Worm (Caenorhabditis elegans): Measurements from ENCODE around the gene sqd-1.
A peak's percentile ranks its signal among the peaks of the same experiment; 100 is the strongest.
"Not testable (repeated sequence)": the region's sequence is repeated elsewhere in the genome, so short reads cannot be mapped to it uniquely, and the experiment has no call there.

sqd-1 gene

ce11 chrIV:6299523-6299922 lies 24.5 kb upstream of the sqd-1 start:
- peak in 1 of 2 experiments; percentile 96 for TF ChIP-seq unc-62 (GFP tag; optimal IDR thresholded peaks at IDR 0.05 in 1 of 2)
- no peak for TF ChIP-seq unc-62 (tag; optimal IDR thresholded peaks at IDR 0.05)
- TF ChIP-seq dmd-9 (GFP tag; IDR thresholded peaks at IDR 0.05): no peak
- no peak for TF ChIP-seq zip-11 (GFP tag; IDR thresholded peaks at IDR 0.05)
- no peak for TF ChIP-seq nhr-10 (tag; optimal IDR thresholded peaks at IDR 0.05)
- TF ChIP-seq unc-130 (GFP tag; optimal IDR thresholded peaks at IDR 0.05): no peak

DNA sequence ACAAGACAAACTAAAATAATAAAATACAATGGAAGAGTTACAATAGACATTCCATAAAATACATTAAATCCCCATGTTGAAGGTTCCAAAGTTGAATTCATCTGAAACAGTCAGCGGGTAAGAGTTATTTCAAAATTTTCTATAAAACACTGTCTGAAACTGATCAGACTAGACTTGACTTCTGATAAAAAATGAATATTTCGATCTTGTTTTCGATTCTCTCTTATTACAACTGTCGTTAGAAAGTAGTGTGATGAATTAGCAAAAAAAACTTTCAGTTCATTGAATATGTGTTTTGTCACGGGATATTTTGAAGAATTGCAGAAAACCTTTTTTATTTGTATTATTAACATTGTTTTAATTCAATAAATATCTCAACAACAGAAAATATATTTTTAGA lies 22.2 kb upstream of the sqd-1 start, which contains the start of gene srv-26:
Gene srv-26 (minus strand): TSS at position 101 of the 400 bp plus-strand sequence.
- TF ChIP-seq pqm-1 (tag; optimal IDR thresholded peaks at IDR 0.05) (no peak), nhr-48 (tag; optimal IDR thresholded peaks at IDR 0.05) (no peak), saeg-2 (GFP tag; IDR thresholded peaks at IDR 0.05) (no peak), daf-19 (GFP tag; conservative IDR thresholded peaks at IDR 0.05) (no peak), lin-13 (GFP tag; optimal IDR thresholded peaks at IDR 0.05) (no peak), set-16 (GFP tag; IDR thresholded peaks at IDR 0.05) (no peak), nhr-25 (tag; optimal IDR thresholded peaks at IDR 0.05; ENCODE audit: borderline replicate concordance, insufficient read depth) (no peak), sdz-12 (GFP tag; optimal IDR thresholded peaks at IDR 0.05) (no peak), tag-97 (GFP tag; IDR thresholded peaks at IDR 0.05) (no peak), dmd-9 (GFP tag; IDR thresholded peaks at IDR 0.05) (no peak), tra-1 (GFP tag; IDR thresholded peaks at IDR 0.05) (no peak), nhr-41 (GFP tag; IDR thresholded peaks at IDR 0.05) (no peak)

ce11 chrIV:6303642-6304041 lies 20.3 kb upstream of the sqd-1 start, which contains the start of gene srv-25:
Gene srv-25, minus strand, starts transcription at chrIV:6303742.
- no peak for TF ChIP-seq F49E8.2 (tag; optimal IDR thresholded peaks at IDR 0.05; ENCODE audit: borderline replicate concordance)
- no peak for TF ChIP-seq hmg-1.1 (GFP tag; IDR thresholded peaks at IDR 0.05)
- no peak for TF ChIP-seq ceh-32 (tag; optimal IDR thresholded peaks at IDR 0.05; ENCODE audit: poor library complexity)
- no peak for TF ChIP-seq hlh-11 (tag; optimal IDR thresholded peaks at IDR 0.05)
- TF ChIP-seq Y105C5A.15 (GFP tag; IDR thresholded peaks at IDR 0.05): no peak
- no peak for TF ChIP-seq ceh-28 (tag; optimal IDR thresholded peaks at IDR 0.05)
- no peak for TF ChIP-seq nhr-102 (tag; optimal IDR thresholded peaks at IDR 0.05)

DNA sequence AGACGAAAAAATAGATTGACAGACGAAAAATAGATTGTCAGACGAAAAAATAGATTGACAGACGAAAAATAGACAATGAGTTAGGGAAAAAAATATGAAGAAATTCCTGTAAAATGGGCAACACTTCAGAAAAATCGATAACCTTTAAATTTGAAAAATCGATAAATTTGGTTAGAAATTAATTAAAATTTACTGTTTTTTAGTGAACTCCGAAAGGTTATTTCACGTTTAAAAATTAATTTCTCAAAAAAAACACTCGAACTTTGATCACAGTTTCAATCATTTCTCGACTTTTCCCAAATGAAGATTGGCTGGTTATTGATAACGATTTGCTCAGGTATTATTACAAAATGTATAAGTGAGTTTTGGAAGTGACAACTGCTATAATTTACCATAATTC lies 16.5 kb upstream of the sqd-1 start, which contains the start of gene csp-2:
Gene csp-2 (plus strand): TSS at position 301 of the 400 bp plus-strand sequence.
- peak; percentile 23 for TF ChIP-seq ceh-28 (tag; optimal IDR thresholded peaks at IDR 0.05)
- TF ChIP-seq dmd-6 (GFP tag; IDR thresholded peaks at IDR 0.05): no peak

DNA sequence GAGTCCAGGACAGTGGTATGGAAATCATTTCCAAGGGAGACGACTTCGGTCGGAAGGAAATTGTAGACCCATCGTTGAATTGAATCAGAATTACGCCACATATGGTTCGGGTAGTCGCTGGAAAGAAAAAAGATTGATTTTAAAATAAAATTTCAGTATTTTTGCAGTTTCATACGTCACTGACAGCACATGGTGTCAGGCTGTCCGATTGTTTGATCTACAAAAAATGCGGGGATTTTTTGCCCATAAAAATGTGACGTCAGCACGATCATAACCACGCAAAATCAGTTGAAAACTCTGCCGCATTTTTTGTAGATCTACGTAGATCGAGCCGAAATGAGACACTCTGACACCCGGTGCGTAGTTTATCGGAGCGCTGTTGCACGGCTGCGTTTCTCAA lies 6.6 kb upstream of the sqd-1 start, which contains the start of gene Y73B6BL.12:
Gene Y73B6BL.12 (minus strand): TSS at position 101 of the 400 bp plus-strand sequence.
- not testable (repeated sequence) for TF ChIP-seq unc-62 (GFP tag; optimal IDR thresholded peaks at IDR 0.05 in 1 of 2); unc-62 (tag; optimal IDR thresholded peaks at IDR 0.05); F10B5.3 (tag; optimal IDR thresholded peaks at IDR 0.05); zip-2 (tag; optimal IDR thresholded peaks at IDR 0.05)

ce11 chrIV:6320267-6320977 lies 3.6 kb upstream of the sqd-1 start:
- TF ChIP-seq dmd-8 (GFP tag; IDR thresholded peaks at IDR 0.05): 0 out of 2 replicates have a peak, but pooled peaks have one; percentile 17
- TF ChIP-seq php-3 (GFP tag; IDR thresholded peaks at IDR 0.05): 0 out of 2 replicates have a peak, but pooled peaks have one; percentile 16
- 0 out of 2 replicates have a peak, but pooled peaks have one; percentile 34 for TF ChIP-seq T26A8.4 (GFP tag; IDR thresholded peaks at IDR 0.05)
- 0 out of 2 replicates have a peak, but pooled peaks have one; percentile 51 for TF ChIP-seq arid-1 (GFP tag; conservative IDR thresholded peaks at IDR 0.05)
- TF ChIP-seq ZK337.2 (GFP tag; IDR thresholded peaks at IDR 0.05): 0 out of 2 replicates have a peak, but pooled peaks have one; percentile 3
- 0 out of 2 replicates have a peak, but pooled peaks have one; percentile 24 for TF ChIP-seq mdt-29 (GFP tag; IDR thresholded peaks at IDR 0.05)
- peak; percentile 40 for TF ChIP-seq lin-38 (GFP tag; IDR thresholded peaks at IDR 0.05)
- TF ChIP-seq snpc-1.2 (GFP tag; IDR thresholded peaks at IDR 0.05): peak; percentile 66
